Worm (Caenorhabditis elegans) whole organism, L4 larva: ENCODE measurements around the gene C16B8.3.

Experiments
- Y105C5A.15 ChIP-seq: fragments of 200-800 bp; sonication (Bioruptor generic); IDR thresholded peaks from 2 replicates; pipeline ENCODE4 v1.3.6; 2022; ENCODE audit warnings: missing genetic modification characterization, missing compliant biosample characterization
- ama-1 ChIP-seq: fragments of 150-350 bp; optimal IDR thresholded peaks from 2 replicates; lab custom pipeline; 2014; ENCODE audit warnings: inconsistent platforms, mixed read lengths
- hlh-30 ChIP-seq: sonication (generic microtip); optimal IDR thresholded peaks from 2 replicates; lab custom pipeline; 2017; ENCODE audit warnings: antibody characterized with exemption, mild to moderate bottlenecking, missing genetic modification characterization, missing compliant biosample characterization; ENCODE audit not compliant: insufficient read depth
- mdl-1 ChIP-seq, 2 experiments: fragments of 150-350 bp in 1 of 2; sonication (generic microtip) in 1 of 2; optimal IDR thresholded peaks; 2 replicates each; lab custom pipeline; 2014 to 2017; ENCODE audit warnings: missing biosample characterization in 2 of 2, missing genetic modification characterization in 2 of 2
- mep-1 ChIP-seq: fragments of 150-350 bp; sonication (generic microtip); optimal IDR thresholded peaks from 3 replicates; lab custom pipeline; 2014; ENCODE audit warnings: missing biosample characterization, missing genetic modification characterization
- pha-4 ChIP-seq, 2 experiments: fragments of 150-350 bp in 1 of 2; fragments of 200-800 bp in 1 of 2; sonication (Bioruptor generic) in 1 of 2; IDR thresholded peaks in 1 of 2; optimal IDR thresholded peaks in 1 of 2; 2 replicates each; pipeline versions ENCODE4 v1.3.6 to Lab custom; 2014 to 2022; ENCODE audit warnings: missing genetic modification characterization in 2 of 2, missing genetic modification reagents in 2 of 2, missing biosample characterization in 1 of 2, missing compliant biosample characterization in 1 of 2
- unc-130 ChIP-seq: sonication (generic microtip); optimal IDR thresholded peaks from 2 replicates; lab custom pipeline; 2016; ENCODE audit warnings: missing genetic modification reagents, missing genetic modification characterization, missing compliant biosample characterization

DNA sequence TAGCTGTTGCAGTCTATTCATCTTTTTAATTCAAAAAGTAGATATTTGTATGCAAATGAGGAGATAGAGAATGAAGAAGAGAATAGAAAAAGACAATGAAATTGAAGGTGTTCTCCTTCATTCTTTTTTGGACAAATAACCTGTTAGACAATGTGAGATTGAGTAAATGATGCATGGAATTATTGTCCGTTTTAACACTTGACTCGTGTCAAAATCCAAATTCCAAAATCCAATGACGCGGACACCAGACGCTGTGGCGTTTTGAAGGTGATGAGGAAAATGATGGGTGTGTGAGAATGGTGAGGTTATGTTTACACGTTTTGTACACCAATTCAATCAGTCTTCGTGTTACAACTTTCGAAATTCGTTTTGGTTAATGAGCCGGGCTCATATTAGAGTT lies 10.7 kb upstream of the C16B8.3 start:
- TF ChIP-seq ama-1 (lab: Kevin White, UChicago) (no peak), unc-130 (GFP tag; lab: Kevin White, UChicago) (no peak), mep-1 (tag; lab: Kevin White, UChicago) (no peak), Y105C5A.15 (GFP tag; lab: Robert Waterston, UW) (no peak), pha-4 (GFP tag; IDR thresholded peaks at IDR 0.05; lab: Robert Waterston, UW) (no peak), pha-4 (tag; optimal IDR thresholded peaks at IDR 0.05; lab: Kevin White, UChicago) (no peak), mdl-1 (tag; optimal IDR thresholded peaks at IDR 0.05; lab: Kevin White, UChicago) (no peak), hlh-30 (tag; lab: Kevin White, UChicago) (no peak)
